Worm (Caenorhabditis elegans): ENCODE measurements around the gene D1053.2.

- no peak for TF ChIP-seq sox-4 (tag; optimal IDR thresholded peaks at IDR 0.05)
- TF ChIP-seq ref-2 (tag; optimal IDR thresholded peaks at IDR 0.05) = no peak
- no peak for TF ChIP-seq npax-4 (tag; optimal IDR thresholded peaks at IDR 0.05)
- no peak for TF ChIP-seq eyg-1 (tag; optimal IDR thresholded peaks at IDR 0.05)
- TF ChIP-seq ceh-2 (tag; optimal IDR thresholded peaks at IDR 0.05) = no peak
- TF ChIP-seq ttx-3 (tag; optimal IDR thresholded peaks at IDR 0.05) = no peak
- TF ChIP-seq ama-1 (optimal IDR thresholded peaks at IDR 0.05) = no peak
- TF ChIP-seq pha-2 (tag; optimal IDR thresholded peaks at IDR 0.05) = no peak
- no peak for TF ChIP-seq zip-5 (tag; optimal IDR thresholded peaks at IDR 0.05)
- TF ChIP-seq F13H6.1 (tag; optimal IDR thresholded peaks at IDR 0.05) = no peak
- no peak for TF ChIP-seq pha-4 (tag; optimal IDR thresholded peaks at IDR 0.05)
- TF ChIP-seq ceh-45 (GFP tag; IDR thresholded peaks at IDR 0.05) = no peak
- TF ChIP-seq K02D7.2 (tag; optimal IDR thresholded peaks at IDR 0.05) = no peak
Observed at ce11 chrX:11702236-11702635, 25.7 kb upstream of the D1053.2 start, which contains the start of gene C44C10.3.
